Worm (Caenorhabditis elegans): ENCODE results near the gene F32D8.7.

ce11 chrV:10903748-10904147, 5.5 kb downstream of the F32D8.7 start, which contains the start of gene F32D8.15:
- TF ChIP-seq aly-2 (tag; optimal IDR thresholded peaks at IDR 0.05) (no peak), lir-3 (tag; optimal IDR thresholded peaks at IDR 0.05; ENCODE audit: poor library complexity) (no peak), ama-1 (optimal IDR thresholded peaks at IDR 0.05) (no peak), mef-2 (tag; optimal IDR thresholded peaks at IDR 0.05) (no peak), blmp-1 (tag; optimal IDR thresholded peaks at IDR 0.05) (no peak), xbp-1 (tag; optimal IDR thresholded peaks at IDR 0.05) (no peak), nhr-77 (tag; optimal IDR thresholded peaks at IDR 0.05) (no peak), lin-13 (GFP tag; optimal IDR thresholded peaks at IDR 0.05) (no peak)
